Worm (Caenorhabditis elegans): ENCODE measurements around the gene dhs-12.
A peak's percentile ranks its signal among the peaks of the same experiment; 100 is the strongest.

dhs-12 gene

ce11 chrIV:10122205-10122604 is 20.1 kb upstream of the dhs-12 start, which contains the start of gene irld-21:
TSS of gene irld-21 (minus strand) at chrIV:10122305.
- TF ChIP-seq efl-1 (optimal IDR thresholded peaks at IDR 0.05) (no peak), efl-1 (GFP tag; optimal IDR thresholded peaks at IDR 0.05 in 1 of 2) (no peak), jun-1 (tag; optimal IDR thresholded peaks at IDR 0.05) (no peak), swsn-7 (tag; optimal IDR thresholded peaks at IDR 0.05) (no peak), ceh-82 (tag; optimal IDR thresholded peaks at IDR 0.05) (no peak), nhr-77 (tag; optimal IDR thresholded peaks at IDR 0.05) (no peak), rnt-1 (tag; optimal IDR thresholded peaks at IDR 0.05) (no peak), ceh-63 (GFP tag; optimal IDR thresholded peaks at IDR 0.05) (no peak), unc-62 (GFP tag; optimal IDR thresholded peaks at IDR 0.05) (no peak), unc-98 (GFP tag; IDR thresholded peaks at IDR 0.05) (no peak), ceh-8 (GFP tag; optimal IDR thresholded peaks at IDR 0.05) (no peak)

DNA sequence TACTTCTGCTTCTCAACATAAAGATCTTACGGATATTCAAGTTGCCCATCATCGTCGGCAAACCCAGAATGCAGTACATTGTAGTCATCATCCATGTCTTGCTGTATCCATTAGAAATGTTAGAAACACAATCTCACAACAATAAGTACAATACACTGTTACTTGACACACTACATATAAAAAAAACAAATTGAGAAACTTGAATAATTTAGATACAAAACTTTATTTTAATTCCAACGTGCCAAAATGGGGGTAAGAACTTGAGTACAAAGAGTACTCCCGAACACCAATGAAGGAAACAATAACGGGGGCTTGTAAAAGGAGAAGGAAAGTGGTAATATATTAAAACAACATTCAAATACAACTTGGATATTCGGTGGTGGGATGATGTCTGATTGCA is 15.7 kb upstream of the dhs-12 start, which contains the start of gene ctf-18:
Gene ctf-18, minus strand, starts transcription at position 101 of the 400 bp plus-strand sequence.
- TF ChIP-seq pqm-1 (tag; optimal IDR thresholded peaks at IDR 0.05), result no peak

- TF ChIP-seq lin-15B (tag; optimal IDR thresholded peaks at IDR 0.05) (no peak), ceh-8 (GFP tag; optimal IDR thresholded peaks at IDR 0.05) (no peak), nhr-19 (GFP tag; conservative IDR thresholded peaks at IDR 0.05) (no peak), sup-37 (GFP tag; optimal IDR thresholded peaks at IDR 0.05) (no peak), sptf-1 (tag; optimal IDR thresholded peaks at IDR 0.05) (no peak), nhr-11 (tag; optimal IDR thresholded peaks at IDR 0.05) (no peak)
Measured at ce11 chrIV:10128446-10128845, 13.8 kb upstream of the dhs-12 start.

- TF ChIP-seq ceh-82 (tag; optimal IDR thresholded peaks at IDR 0.05) (peak in 1 of 3 experiments; percentile 71), sox-4 (tag; optimal IDR thresholded peaks at IDR 0.05) (no peak), mab-9 (GFP tag; IDR thresholded peaks at IDR 0.05) (no peak), egl-27 (tag; optimal IDR thresholded peaks at IDR 0.05) (no peak), C04F5.9 (tag; optimal IDR thresholded peaks at IDR 0.05) (no peak), lir-3 (tag; optimal IDR thresholded peaks at IDR 0.05; ENCODE audit: poor library complexity) (no peak), vab-15 (tag; optimal IDR thresholded peaks at IDR 0.05) (peak; percentile 23), efl-1 (optimal IDR thresholded peaks at IDR 0.05) (peak; percentile 83 to 95), efl-1 (GFP tag; optimal IDR thresholded peaks at IDR 0.05 in 1 of 2) (peak; percentile 94 to 99), sup-37 (GFP tag; optimal IDR thresholded peaks at IDR 0.05) (no peak), lsy-2 (tag; optimal IDR thresholded peaks at IDR 0.05) (peak; percentile 79 to 95), lin-15B (tag; optimal IDR thresholded peaks at IDR 0.05) (peak; percentile 85), dsc-1 (tag; optimal IDR thresholded peaks at IDR 0.05) (peak; percentile 37), ces-1 (GFP tag; optimal IDR thresholded peaks at IDR 0.05) (no peak), elt-3 (tag; optimal IDR thresholded peaks at IDR 0.05) (peak in 2 of 6 experiments; percentile 3 to 47), tlp-1 (tag; optimal IDR thresholded peaks at IDR 0.05) (no peak), aly-2 (tag; optimal IDR thresholded peaks at IDR 0.05) (no peak), nhr-85 (tag) (peak; percentile 85), mep-1 (tag; optimal IDR thresholded peaks at IDR 0.05) (peak; percentile 85), Y116A8C.19 (tag; optimal IDR thresholded peaks at IDR 0.05; ENCODE audit: borderline replicate concordance) (no peak), ztf-11 (tag; optimal IDR thresholded peaks at IDR 0.05) (no peak), lin-13 (GFP tag; optimal IDR thresholded peaks at IDR 0.05) (peak; percentile 68), mdl-1 (tag; optimal IDR thresholded peaks at IDR 0.05) (peak in 1 of 2 experiments; percentile 66), unc-30 (tag; optimal IDR thresholded peaks at IDR 0.05) (no peak), blmp-1 (tag; optimal IDR thresholded peaks at IDR 0.05) (peak; percentile 53), snpc-4 (tag; optimal IDR thresholded peaks at IDR 0.05) (peak; percentile 54), lin-14 (GFP tag; optimal IDR thresholded peaks at IDR 0.05) (no peak), fkh-4 (tag; optimal IDR thresholded peaks at IDR 0.05; ENCODE audit: borderline replicate concordance) (no peak), dpl-1 (GFP tag; optimal IDR thresholded peaks at IDR 0.05) (peak; percentile 92 to 94 (median 92)), irx-1 (tag; optimal IDR thresholded peaks at IDR 0.05) (peak; percentile 10), xbp-1 (tag; optimal IDR thresholded peaks at IDR 0.05) (peak; percentile 67), fos-1 (tag; optimal IDR thresholded peaks at IDR 0.05) (peak; percentile 47), nhr-77 (tag; optimal IDR thresholded peaks at IDR 0.05) (peak; percentile 78), ceh-90 (tag; optimal IDR thresholded peaks at IDR 0.05) (no peak), rnt-1 (tag; optimal IDR thresholded peaks at IDR 0.05) (peak; percentile 76), grh-1 (GFP tag; IDR thresholded peaks at IDR 0.05) (peak; percentile 38; the same call in 1 of the 2 replicates)
Measured at ce11 chrIV:10128906-10129386, 13.3 kb upstream of the dhs-12 start, which contains the start of the genes gtbp-1 and K08F4.3. TSS of gene gtbp-1 (minus strand) at chrIV:10128956. TSS of gene K08F4.3 (plus strand) at chrIV:10129257.
